Worm (Caenorhabditis elegans): Measurements from ENCODE around the gene tatn-1.

DNA sequence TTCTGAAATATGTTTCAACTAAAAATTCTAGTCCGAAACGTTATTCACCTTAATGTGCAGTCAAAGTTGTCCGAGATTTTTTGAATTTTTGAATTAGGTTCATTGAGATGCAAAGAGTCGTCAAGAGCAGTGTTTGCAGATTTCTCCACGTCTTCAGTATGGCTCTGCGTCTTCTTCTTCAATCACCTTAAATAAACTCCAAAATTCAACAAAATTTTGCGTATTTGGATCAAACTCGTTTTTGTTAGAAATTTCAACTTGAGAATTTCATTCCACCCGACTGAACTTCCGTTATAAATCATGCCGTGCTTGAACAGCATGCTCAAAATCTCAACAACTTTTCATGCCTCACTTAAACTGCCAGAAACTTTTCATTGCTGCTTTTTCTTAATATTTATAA, 21.3 kb downstream of the tatn-1 start, which contains the start of gene T04C10.3:
- TF ChIP-seq hnd-1 (tag; optimal IDR thresholded peaks at IDR 0.05): no peak
- TF ChIP-seq ama-1 (optimal IDR thresholded peaks at IDR 0.05): no peak
- no peak for TF ChIP-seq ets-7 (tag; optimal IDR thresholded peaks at IDR 0.05)
- TF ChIP-seq hmg-4 (GFP tag; optimal IDR thresholded peaks at IDR 0.05): no peak
- no peak for TF ChIP-seq scrt-1 (GFP tag; IDR thresholded peaks at IDR 0.05)
- no peak for TF ChIP-seq ceh-13 (GFP tag; optimal IDR thresholded peaks at IDR 0.05)
- no peak for TF ChIP-seq tra-4 (tag; optimal IDR thresholded peaks at IDR 0.05)
- no peak for TF ChIP-seq tbx-37 (GFP tag; conservative IDR thresholded peaks at IDR 0.05)
- TF ChIP-seq pes-1 (GFP tag; IDR thresholded peaks at IDR 0.05): no peak
- TF ChIP-seq flt-1 (GFP tag; IDR thresholded peaks at IDR 0.05): no peak
- TF ChIP-seq B0310.2 (tag; optimal IDR thresholded peaks at IDR 0.05): no peak
- TF ChIP-seq sea-1 (GFP tag; conservative IDR thresholded peaks at IDR 0.05): no peak
- no peak for TF ChIP-seq ceh-36 (tag; optimal IDR thresholded peaks at IDR 0.05)
- TF ChIP-seq hmbx-1 (tag; optimal IDR thresholded peaks at IDR 0.05): no peak
